Worm (Caenorhabditis elegans) whole organism, L3 larva: Measurements from ENCODE around the gene srg-31.

Experiments used
- ceh-28 ChIP-seq: fragments of 150-350 bp; optimal IDR thresholded peaks from 2 replicates; lab custom pipeline; 2014; ENCODE audit warnings: missing biosample characterization, missing genetic modification reagents, missing genetic modification characterization
- egl-27 ChIP-seq: sonication (generic microtip); optimal IDR thresholded peaks from 4 replicates; lab custom pipeline; 2017; ENCODE audit warnings: missing biosample characterization, missing genetic modification reagents, missing genetic modification characterization
- fos-1 ChIP-seq: fragments of 150-350 bp; optimal IDR thresholded peaks from 2 replicates; lab custom pipeline; 2014; ENCODE audit warnings: missing biosample characterization, missing genetic modification characterization
- jun-1 ChIP-seq: fragments of 150-350 bp; optimal IDR thresholded peaks from 2 replicates; lab custom pipeline; 2014; ENCODE audit warnings: missing biosample characterization, missing genetic modification reagents, missing genetic modification characterization
- lin-39 ChIP-seq: fragments of 150-350 bp; optimal IDR thresholded peaks from 2 replicates; lab custom pipeline; 2018; ENCODE audit warnings: missing biosample characterization, missing genetic modification reagents, missing genetic modification characterization
- nhr-11 ChIP-seq: fragments of 150-350 bp; optimal IDR thresholded peaks from 2 replicates; lab custom pipeline; 2014; ENCODE audit warnings: missing biosample characterization, missing genetic modification characterization
- nhr-237 ChIP-seq: fragments of 150-350 bp; optimal IDR thresholded peaks from 2 replicates; lab custom pipeline; 2014; ENCODE audit warnings: missing biosample characterization, missing genetic modification characterization
- nhr-77 ChIP-seq: fragments of 150-350 bp; optimal IDR thresholded peaks from 2 replicates; lab custom pipeline; 2014; ENCODE audit warnings: missing biosample characterization, missing genetic modification characterization
- pqm-1 ChIP-seq: fragments of 150-350 bp; optimal IDR thresholded peaks from 2 replicates; lab custom pipeline; 2017; ENCODE audit warnings: missing biosample characterization, missing genetic modification characterization, inconsistent platforms
- unc-62 ChIP-seq: fragments of 150-350 bp; sonication (generic microtip); optimal IDR thresholded peaks from 4 replicates; lab custom pipeline; 2014; ENCODE audit warnings: missing biosample characterization, missing genetic modification reagents, missing genetic modification characterization
- zag-1 ChIP-seq: fragments of 150-350 bp; optimal IDR thresholded peaks from 2 replicates; lab custom pipeline; 2014; ENCODE audit warnings: missing biosample characterization, missing genetic modification characterization
- ztf-11 ChIP-seq: fragments of 150-350 bp; optimal IDR thresholded peaks from 2 replicates; lab custom pipeline; 2014; ENCODE audit warnings: missing biosample characterization, missing genetic modification characterization
- ztf-4 ChIP-seq: fragments of 150-350 bp; optimal IDR thresholded peaks from 2 replicates; lab custom pipeline; 2014; ENCODE audit warnings: missing biosample characterization, missing genetic modification characterization

DNA sequence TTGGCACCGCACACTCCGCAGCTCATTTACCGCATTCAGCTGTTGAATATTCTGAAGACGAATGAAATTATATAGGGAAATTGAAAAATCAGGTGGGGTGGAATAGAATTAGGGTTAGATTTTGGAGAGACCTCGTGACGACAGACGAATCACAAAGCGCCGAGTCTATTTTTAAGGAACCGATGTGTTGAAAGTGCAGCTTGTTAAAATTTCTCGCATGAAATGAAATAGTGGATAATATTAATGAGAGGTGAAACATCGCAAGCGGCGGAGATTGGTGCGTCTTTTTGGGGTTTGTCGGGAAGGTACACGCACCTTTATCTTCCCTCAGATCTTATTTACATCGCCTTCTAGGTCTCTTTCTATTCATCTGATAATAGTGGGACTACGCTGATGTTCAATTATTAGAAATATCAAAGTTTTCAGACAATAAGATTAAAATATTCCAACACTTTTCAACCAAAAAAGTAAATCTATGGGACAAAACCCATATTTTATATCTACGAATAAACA lies 36.0 kb upstream of the srg-31 start, which contains the start of gene nhr-140:
- TF ChIP-seq ceh-28 (tag; lab: Kevin White, UChicago): no peak
- no peak for TF ChIP-seq zag-1 (tag; lab: Kevin White, UChicago)
- TF ChIP-seq ztf-11 (tag; lab: Kevin White, UChicago): no peak
- no peak for TF ChIP-seq fos-1 (tag; lab: Kevin White, UChicago)
- TF ChIP-seq lin-39 (tag; lab: Kevin White, UChicago): no peak
- no peak for TF ChIP-seq jun-1 (tag; lab: Kevin White, UChicago)
- TF ChIP-seq nhr-237 (tag; lab: Kevin White, UChicago): no peak
- no peak for TF ChIP-seq nhr-77 (tag; lab: Kevin White, UChicago)
- no peak for TF ChIP-seq nhr-11 (tag; lab: Kevin White, UChicago)
- TF ChIP-seq unc-62 (GFP tag; lab: Kevin White, UChicago): no peak
- TF ChIP-seq pqm-1 (tag; lab: Kevin White, UChicago): no peak
- no peak for TF ChIP-seq ztf-4 (tag; lab: Kevin White, UChicago)
- TF ChIP-seq egl-27: no peak
